Worm (Caenorhabditis elegans) whole organism, L1 larva: ENCODE results near the gene gei-14.

Experiments used
- C16A3.4 ChIP-seq: fragments of 150-350 bp; optimal IDR thresholded peaks from 2 replicates; lab custom pipeline; 2014; ENCODE audit warnings: missing biosample characterization, missing genetic modification characterization
- F16B12.6 ChIP-seq: fragments of 150-350 bp; optimal IDR thresholded peaks from 2 replicates; lab custom pipeline; 2014; ENCODE audit warnings: missing biosample characterization, missing genetic modification characterization
- alr-1 ChIP-seq: fragments of 200-800 bp; sonication (Bioruptor generic); optimal IDR thresholded peaks from 2 replicates; lab custom pipeline; 2018; ENCODE audit warnings: borderline replicate concordance, mild to moderate bottlenecking, missing genetic modification characterization, missing compliant biosample characterization
- ama-1 ChIP-seq: fragments of 150-350 bp; optimal IDR thresholded peaks from 2 replicates; lab custom pipeline; 2014
- blmp-1 ChIP-seq: fragments of 150-350 bp; optimal IDR thresholded peaks from 2 replicates; lab custom pipeline; 2014; ENCODE audit warnings: missing biosample characterization, missing genetic modification characterization
- ceh-8 ChIP-seq: fragments of 200-800 bp; sonication (Bioruptor generic); optimal IDR thresholded peaks from 2 replicates; lab custom pipeline; 2018; ENCODE audit warnings: mild to moderate bottlenecking, missing genetic modification characterization, moderate library complexity, missing compliant biosample characterization
- dpl-1 ChIP-seq, 3 experiments: fragments of 150-350 bp in 2 of 3; sonication (generic microtip) in 1 of 3; optimal IDR thresholded peaks; 2 replicates each; lab custom pipeline; 2014 to 2017; ENCODE audit warnings: missing biosample characterization in 3 of 3, missing genetic modification characterization in 3 of 3, missing genetic modification reagents in 3 of 3
- efl-1 ChIP-seq, 4 experiments: fragments of 150-350 bp; optimal IDR thresholded peaks in 3 of 4; peaks in 1 of 4; 1 replicate in 1 of 4; 2 replicates in 3 of 4; lab custom pipeline; 2014; ENCODE audit warnings: missing biosample characterization in 2 of 4, missing genetic modification characterization in 2 of 4, missing genetic modification reagents in 2 of 4
- efl-3 ChIP-seq: fragments of 200-800 bp; sonication (Bioruptor generic); optimal IDR thresholded peaks from 2 replicates; lab custom pipeline; 2018; ENCODE audit warnings: mild to moderate bottlenecking, missing genetic modification characterization, missing compliant biosample characterization
- egl-13 ChIP-seq: sonication (generic microtip); optimal IDR thresholded peaks from 2 replicates; lab custom pipeline; 2016; ENCODE audit warnings: missing genotype, missing genetic modification reagents, missing genetic modification characterization, missing compliant biosample characterization
- egl-27 ChIP-seq, 2 experiments: fragments of 150-350 bp in 1 of 2; sonication (generic microtip); optimal IDR thresholded peaks; 3 replicates each; lab custom pipeline; 2017 to 2018; ENCODE audit warnings: missing biosample characterization in 2 of 2, missing genetic modification characterization in 2 of 2, missing genetic modification reagents in 2 of 2
- elt-3 ChIP-seq, 6 experiments: fragments of 150-350 bp in 1 of 6; sonication (generic microtip); optimal IDR thresholded peaks; 2 replicates each; lab custom pipeline; 2017 to 2018; ENCODE audit warnings: missing biosample characterization in 6 of 6, missing genetic modification characterization in 6 of 6, inconsistent platforms in 1 of 6
- grh-1 ChIP-seq: fragments of 200-800 bp; sonication (Bioruptor generic); IDR thresholded peaks from 2 replicates; pipeline ENCODE4 v1.3.6; 2022; ENCODE audit warnings: missing genetic modification reagents, missing genetic modification characterization, missing compliant biosample characterization
- hlh-17 ChIP-seq: fragments of 200-800 bp; sonication (Bioruptor generic); optimal IDR thresholded peaks from 2 replicates; lab custom pipeline; 2018; ENCODE audit warnings: missing genetic modification characterization, mild to moderate bottlenecking, missing compliant biosample characterization, moderate library complexity, borderline replicate concordance
- jun-1 ChIP-seq: fragments of 150-350 bp; optimal IDR thresholded peaks from 2 replicates; lab custom pipeline; 2014; ENCODE audit warnings: missing biosample characterization, missing genetic modification reagents, missing genetic modification characterization
- lin-14 ChIP-seq: fragments of 200-800 bp; sonication (Bioruptor generic); optimal IDR thresholded peaks from 2 replicates; lab custom pipeline; 2018; ENCODE audit warnings: mild to moderate bottlenecking, missing genetic modification characterization, moderate library complexity, missing compliant biosample characterization
- lin-15B ChIP-seq: fragments of 150-350 bp; sonication (generic microtip); optimal IDR thresholded peaks from 3 replicates; lab custom pipeline; 2014; ENCODE audit warnings: missing biosample characterization, missing genetic modification characterization
- lin-35 ChIP-seq, 2 experiments: fragments of 150-350 bp; optimal IDR thresholded peaks; 2 replicates each; lab custom pipeline; 2014; ENCODE audit warnings: missing biosample characterization in 2 of 2, missing genetic modification characterization in 2 of 2, missing genetic modification reagents in 2 of 2
- lin-39 ChIP-seq: fragments of 150-350 bp; optimal IDR thresholded peaks from 2 replicates; lab custom pipeline; 2014; ENCODE audit warnings: missing biosample characterization, missing genetic modification reagents, missing genetic modification characterization
- lsy-2 ChIP-seq, 2 experiments: fragments of 150-350 bp; optimal IDR thresholded peaks; 2 replicates each; lab custom pipeline; 2014; ENCODE audit warnings: missing biosample characterization in 2 of 2, missing genetic modification characterization in 2 of 2
- mep-1 ChIP-seq: fragments of 150-350 bp; optimal IDR thresholded peaks from 2 replicates; lab custom pipeline; 2014; ENCODE audit warnings: missing biosample characterization, missing genetic modification characterization
- nhr-11 ChIP-seq: fragments of 150-350 bp; optimal IDR thresholded peaks from 2 replicates; lab custom pipeline; 2014; ENCODE audit warnings: missing biosample characterization, missing genetic modification characterization
- nhr-20 ChIP-seq: sonication (generic microtip); optimal IDR thresholded peaks from 2 replicates; lab custom pipeline; 2016; ENCODE audit warnings: mild to moderate bottlenecking, missing genetic modification characterization, missing compliant biosample characterization
- nhr-71 ChIP-seq: sonication (generic microtip); optimal IDR thresholded peaks from 2 replicates; lab custom pipeline; 2016; ENCODE audit warnings: mild to moderate bottlenecking, missing genetic modification characterization, moderate library complexity, missing compliant biosample characterization
- pax-3 ChIP-seq: fragments of 200-800 bp; sonication (Bioruptor generic); optimal IDR thresholded peaks from 2 replicates; lab custom pipeline; 2018; ENCODE audit warnings: mild to moderate bottlenecking, missing genetic modification characterization, moderate library complexity, missing compliant biosample characterization
- skn-1 ChIP-seq: fragments of 150-350 bp; optimal IDR thresholded peaks from 2 replicates; lab custom pipeline; 2014; ENCODE audit warnings: missing biosample characterization, missing genetic modification characterization
- snpc-4 ChIP-seq: fragments of 150-350 bp; optimal IDR thresholded peaks from 2 replicates; lab custom pipeline; 2014; ENCODE audit warnings: missing biosample characterization, missing genetic modification characterization
- snu-23 ChIP-seq: sonication (generic microtip); optimal IDR thresholded peaks from 2 replicates; lab custom pipeline; 2016; ENCODE audit warnings: missing genetic modification characterization, missing compliant biosample characterization
- sptf-1 ChIP-seq: fragments of 150-350 bp; optimal IDR thresholded peaks from 2 replicates; lab custom pipeline; 2014; ENCODE audit warnings: missing biosample characterization, missing genetic modification characterization
- sup-37 ChIP-seq: fragments of 200-800 bp; sonication (Bioruptor generic); optimal IDR thresholded peaks from 2 replicates; lab custom pipeline; 2018; ENCODE audit warnings: mild to moderate bottlenecking, missing genetic modification characterization, missing compliant biosample characterization
- tbx-2 ChIP-seq: sonication (generic microtip); optimal IDR thresholded peaks from 2 replicates; lab custom pipeline; 2016; ENCODE audit warnings: missing genetic modification characterization, missing compliant biosample characterization
- unc-130 ChIP-seq: fragments of 150-350 bp; optimal IDR thresholded peaks from 2 replicates; lab custom pipeline; 2017; ENCODE audit warnings: missing biosample characterization, missing genetic modification characterization, inconsistent platforms
- unc-62 ChIP-seq: fragments of 150-350 bp; optimal IDR thresholded peaks from 2 replicates; lab custom pipeline; 2014; ENCODE audit warnings: missing biosample characterization, missing genetic modification reagents, missing genetic modification characterization
- unc-86 ChIP-seq: sonication (generic microtip); optimal IDR thresholded peaks from 2 replicates; lab custom pipeline; 2016; ENCODE audit warnings: missing genetic modification characterization, missing compliant biosample characterization
- ztf-11 ChIP-seq, 2 experiments: sonication (generic microtip); optimal IDR thresholded peaks; 2 replicates each; lab custom pipeline; 2016 to 2017; ENCODE audit warnings: missing genetic modification characterization in 2 of 2, missing biosample characterization in 1 of 2, missing compliant biosample characterization in 1 of 2
- ztf-4 ChIP-seq: fragments of 150-350 bp; optimal IDR thresholded peaks from 2 replicates; lab custom pipeline; 2014; ENCODE audit warnings: missing biosample characterization, missing genetic modification characterization

Gene gei-14

ce11 chrII:8295296-8295695 is 19.3 kb upstream of the gei-14 start, which contains the start of gene nlp-55:
Gene nlp-55 (minus strand): TSS chrII:8295396.
- TF ChIP-seq lin-14 (GFP tag; lab: Kevin White, UChicago): peak; percentile 7
- TF ChIP-seq ztf-11 (tag; optimal IDR thresholded peaks at IDR 0.05; lab: Kevin White, UChicago): no peak
- TF ChIP-seq blmp-1 (tag; lab: Kevin White, UChicago): no peak
- TF ChIP-seq snpc-4 (tag; lab: Kevin White, UChicago): no peak

ce11 chrII:8285837-8286236 is 9.8 kb upstream of the gei-14 start:
- TF ChIP-seq ama-1: peak; percentile 35

ce11 chrII:8283158-8283717 is 7.2 kb upstream of the gei-14 start, which contains the start of the genes nst-1 and cct-4:
Gene nst-1 (minus strand): TSS chrII:8283208.
Gene cct-4 (plus strand): TSS chrII:8283667.
- TF ChIP-seq nhr-71 (tag; lab: Kevin White, UChicago): peak; percentile 12
- TF ChIP-seq mep-1 (tag; lab: Kevin White, UChicago): peak; percentile 70
- TF ChIP-seq alr-1 (tag; lab: Kevin White, UChicago): no peak
- TF ChIP-seq lsy-2 (tag; optimal IDR thresholded peaks at IDR 0.05; lab: Kevin White, UChicago): peak; percentile 36 to 67
- TF ChIP-seq pax-3 (tag; lab: Kevin White, UChicago): no peak
- TF ChIP-seq dpl-1 (GFP tag; optimal IDR thresholded peaks at IDR 0.05; lab: Kevin White, UChicago): peak; percentile 1 to 63 (median 40)
- TF ChIP-seq snu-23: peak; percentile 21
- peak; percentile 17 for TF ChIP-seq blmp-1 (tag; lab: Kevin White, UChicago)
- TF ChIP-seq elt-3 (tag; optimal IDR thresholded peaks at IDR 0.05; lab: Kevin White, UChicago): peak in 1 of 6 experiments; percentile 45
- TF ChIP-seq lin-35 (GFP tag; optimal IDR thresholded peaks at IDR 0.05; lab: Kevin White, UChicago): peak; percentile 47 to 49
- no peak for TF ChIP-seq tbx-2 (tag; lab: Kevin White, UChicago)
- TF ChIP-seq nhr-20 (tag; lab: Kevin White, UChicago): no peak
- TF ChIP-seq F16B12.6 (tag; lab: Kevin White, UChicago): peak; percentile 6
- peak; percentile 18 for TF ChIP-seq skn-1 (tag; lab: Kevin White, UChicago)
- peak; percentile 17 for TF ChIP-seq C16A3.4 (tag; lab: Kevin White, UChicago)
- TF ChIP-seq efl-1 (optimal IDR thresholded peaks at IDR 0.05; lab: Kevin White, UChicago): peak; percentile 41 to 58
- TF ChIP-seq efl-1 (GFP tag; optimal IDR thresholded peaks at IDR 0.05 in 1 of 2; lab: Kevin White, UChicago): peak; percentile 47 to 82

ce11 chrII:8278415-8278814 is 2.4 kb upstream of the gei-14 start, which contains the start of the genes mrpl-10 and clec-142:
Gene mrpl-10 (minus strand): TSS chrII:8278515.
Gene clec-142 (plus strand): TSS chrII:8278678.
- no peak for TF ChIP-seq egl-27 (tag; optimal IDR thresholded peaks at IDR 0.05; lab: Kevin White, UChicago)
- no peak for TF ChIP-seq lin-39 (tag; lab: Kevin White, UChicago)
- TF ChIP-seq sup-37 (GFP tag; lab: Kevin White, UChicago): no peak
- no peak for TF ChIP-seq blmp-1 (tag; lab: Kevin White, UChicago)
- no peak for TF ChIP-seq nhr-11 (tag; lab: Kevin White, UChicago)
- TF ChIP-seq egl-13 (tag; lab: Kevin White, UChicago): no peak
- no peak for TF ChIP-seq jun-1
- no peak for TF ChIP-seq ztf-4 (tag; lab: Kevin White, UChicago)
- TF ChIP-seq unc-62 (GFP tag; lab: Kevin White, UChicago): no peak
- TF ChIP-seq lin-14 (GFP tag; lab: Kevin White, UChicago): no peak
- no peak for TF ChIP-seq ceh-8
- TF ChIP-seq sptf-1 (tag; lab: Kevin White, UChicago): no peak
- no peak for TF ChIP-seq grh-1
- no peak for TF ChIP-seq lin-15B
- TF ChIP-seq unc-86 (tag; lab: Kevin White, UChicago): no peak
- no peak for TF ChIP-seq C16A3.4 (tag; lab: Kevin White, UChicago)
- no peak for TF ChIP-seq unc-130 (tag; lab: Kevin White, UChicago)
- TF ChIP-seq hlh-17 (GFP tag; lab: Kevin White, UChicago): no peak
- no peak for TF ChIP-seq tbx-2 (tag; lab: Kevin White, UChicago)
- TF ChIP-seq efl-3 (GFP tag; lab: Kevin White, UChicago): no peak
- TF ChIP-seq, all 84 proteins: peak for 0
